Worm (Caenorhabditis elegans): ENCODE results near the gene samt-1.

ce11 chrIV:2914545-2914944, 16.7 kb upstream of the samt-1 start:
- TF ChIP-seq unc-39 (tag; optimal IDR thresholded peaks at IDR 0.05) (no peak), ama-1 (optimal IDR thresholded peaks at IDR 0.05) (no peak), elt-1 (tag; optimal IDR thresholded peaks at IDR 0.05) (no peak), zag-1 (tag; optimal IDR thresholded peaks at IDR 0.05) (no peak), elt-3 (tag; optimal IDR thresholded peaks at IDR 0.05) (no peak), nhr-25 (tag; optimal IDR thresholded peaks at IDR 0.05) (no peak), tbx-2 (tag; optimal IDR thresholded peaks at IDR 0.05) (no peak), ZK546.5 (tag; optimal IDR thresholded peaks at IDR 0.05) (no peak)
